Worm (Caenorhabditis elegans) whole organism, mixed stage, embryonic: Measurements from ENCODE around the gene cdc-42.
A peak's percentile ranks its signal among the peaks of the same experiment; 100 is the strongest.

ENCODE experiments used
- M03D4.4 ChIP-seq: sonication (generic microtip); optimal IDR thresholded peaks from 2 replicates; lab custom pipeline; 2017; ENCODE audit warnings: mild to moderate bottlenecking, missing genetic modification characterization, missing compliant biosample characterization
- bed-3 ChIP-seq: fragments of 200-800 bp; sonication (Bioruptor generic); optimal IDR thresholded peaks from 3 replicates; lab custom pipeline; 2018; ENCODE audit warnings: mild to moderate bottlenecking, missing genetic modification characterization, moderate library complexity, missing compliant biosample characterization
- blmp-1 ChIP-seq: fragments of 150-350 bp; optimal IDR thresholded peaks from 2 replicates; lab custom pipeline; 2014; ENCODE audit warnings: missing biosample characterization, missing genetic modification characterization
- ceh-43 ChIP-seq: fragments of 200-800 bp; sonication (Bioruptor generic); optimal IDR thresholded peaks from 2 replicates; lab custom pipeline; 2018; ENCODE audit warnings: mild to moderate bottlenecking, missing genetic modification characterization, moderate library complexity, missing compliant biosample characterization
- ceh-83 ChIP-seq: fragments of 200-800 bp; sonication (Bioruptor generic); optimal IDR thresholded peaks from 2 replicates; lab custom pipeline; 2018; ENCODE audit warnings: mild to moderate bottlenecking, missing genetic modification characterization, missing compliant biosample characterization
- cnd-1 ChIP-seq: fragments of 200-800 bp; sonication (Bioruptor generic); optimal IDR thresholded peaks from 2 replicates; lab custom pipeline; 2018; ENCODE audit warnings: mild to moderate bottlenecking, missing genetic modification characterization, missing compliant biosample characterization
- drap-1 ChIP-seq: fragments of 200-800 bp; sonication (Bioruptor generic); optimal IDR thresholded peaks from 3 replicates; lab custom pipeline; 2018; ENCODE audit warnings: mild to moderate bottlenecking, missing genetic modification characterization, missing compliant biosample characterization
- elt-1 ChIP-seq: sonication (generic microtip); optimal IDR thresholded peaks from 2 replicates; lab custom pipeline; 2017; ENCODE audit warnings: missing genetic modification characterization, mild to moderate bottlenecking, missing compliant biosample characterization, antibody characterized with exemption, moderate library complexity, borderline replicate concordance; ENCODE audit not compliant: insufficient read depth
- elt-3 ChIP-seq: fragments of 150-350 bp; optimal IDR thresholded peaks from 2 replicates; lab custom pipeline; 2014; ENCODE audit warnings: missing biosample characterization, missing genetic modification characterization
- flh-1 ChIP-seq: fragments of 200-800 bp; sonication (Bioruptor generic); optimal IDR thresholded peaks from 2 replicates; lab custom pipeline; 2018; ENCODE audit warnings: mild to moderate bottlenecking, missing genetic modification characterization, moderate library complexity, missing compliant biosample characterization
- hlh-1 ChIP-seq: fragments of 150-350 bp; optimal IDR thresholded peaks from 2 replicates; lab custom pipeline; 2014; ENCODE audit warnings: missing biosample characterization, missing genetic modification reagents, missing genetic modification characterization
- lin-13 ChIP-seq: fragments of 150-350 bp; optimal IDR thresholded peaks from 2 replicates; lab custom pipeline; 2014; ENCODE audit warnings: missing biosample characterization, missing genetic modification characterization
- lin-32 ChIP-seq: fragments of 200-800 bp; sonication (Bioruptor generic); optimal IDR thresholded peaks from 2 replicates; lab custom pipeline; 2018; ENCODE audit warnings: mild to moderate bottlenecking, missing genetic modification characterization, missing compliant biosample characterization
- lsy-2 ChIP-seq: fragments of 150-350 bp; optimal IDR thresholded peaks from 2 replicates; lab custom pipeline; 2014; ENCODE audit warnings: missing biosample characterization, missing genetic modification characterization
- mab-5 ChIP-seq: fragments of 150-350 bp; optimal IDR thresholded peaks from 2 replicates; lab custom pipeline; 2014; ENCODE audit warnings: missing biosample characterization, missing genetic modification characterization
- mep-1 ChIP-seq: fragments of 150-350 bp; optimal IDR thresholded peaks from 2 replicates; lab custom pipeline; 2017; ENCODE audit warnings: missing biosample characterization, missing genetic modification reagents, missing genetic modification characterization, inconsistent platforms
- mls-2 ChIP-seq: sonication (generic microtip); optimal IDR thresholded peaks from 2 replicates; lab custom pipeline; 2016; ENCODE audit warnings: mild to moderate bottlenecking, missing genetic modification characterization, moderate library complexity, missing compliant biosample characterization
- nhr-12 ChIP-seq: fragments of 150-350 bp; optimal IDR thresholded peaks from 2 replicates; lab custom pipeline; 2014; ENCODE audit warnings: missing biosample characterization, missing genetic modification characterization
- nhr-2 ChIP-seq: fragments of 150-350 bp; optimal IDR thresholded peaks from 2 replicates; lab custom pipeline; 2014; ENCODE audit warnings: missing biosample characterization, missing genetic modification characterization
- nhr-237 ChIP-seq: fragments of 150-350 bp; optimal IDR thresholded peaks from 2 replicates; lab custom pipeline; 2014; ENCODE audit warnings: missing biosample characterization, missing genetic modification characterization
- nhr-28 ChIP-seq: fragments of 150-350 bp; optimal IDR thresholded peaks from 2 replicates; lab custom pipeline; 2014; ENCODE audit warnings: missing biosample characterization, missing genetic modification characterization
- pha-4 ChIP-seq: fragments of 150-350 bp; optimal IDR thresholded peaks from 2 replicates; lab custom pipeline; 2018; ENCODE audit warnings: missing biosample characterization, missing genetic modification reagents, missing genetic modification characterization
- sem-2 ChIP-seq: fragments of 200-800 bp; sonication (Bioruptor generic); optimal IDR thresholded peaks from 2 replicates; lab custom pipeline; 2018; ENCODE audit warnings: mild to moderate bottlenecking, missing genetic modification characterization, missing compliant biosample characterization
- sptf-1 ChIP-seq: sonication (generic microtip); optimal IDR thresholded peaks from 2 replicates; lab custom pipeline; 2017; ENCODE audit warnings: mild to moderate bottlenecking, missing genetic modification characterization, moderate library complexity, missing compliant biosample characterization
- tbx-8 ChIP-seq: fragments of 200-800 bp; sonication (Bioruptor generic); optimal IDR thresholded peaks from 2 replicates; lab custom pipeline; 2018; ENCODE audit warnings: mild to moderate bottlenecking, missing genetic modification characterization, moderate library complexity, missing compliant biosample characterization
- unc-120 ChIP-seq: sonication (generic microtip); optimal IDR thresholded peaks from 2 replicates; lab custom pipeline; 2017; ENCODE audit warnings: missing genetic modification characterization, missing compliant biosample characterization; ENCODE audit not compliant: poor library complexity, severe bottlenecking
- unc-39 ChIP-seq: fragments of 150-350 bp; optimal IDR thresholded peaks from 2 replicates; lab custom pipeline; 2014; ENCODE audit warnings: missing biosample characterization, missing genetic modification characterization
- unc-62 ChIP-seq: fragments of 150-350 bp; optimal IDR thresholded peaks from 2 replicates; lab custom pipeline; 2014; ENCODE audit warnings: missing biosample characterization, missing genetic modification reagents, missing genetic modification characterization
- ztf-11 ChIP-seq: fragments of 150-350 bp; optimal IDR thresholded peaks from 2 replicates; lab custom pipeline; 2014; ENCODE audit warnings: missing biosample characterization, missing genetic modification characterization

Gene cdc-42

ce11 chrII:7598702-7599314 lies 17.4 kb upstream of the cdc-42 start, which contains the start of gene pgam-5:
TSS of gene pgam-5 (minus strand) at chrII:7598752.
- TF ChIP-seq unc-120 (no peak), hlh-1 (tag; lab: Kevin White, UChicago) (no peak), unc-39 (tag; lab: Kevin White, UChicago) (no peak), elt-3 (tag; lab: Kevin White, UChicago) (no peak), nhr-12 (tag; lab: Kevin White, UChicago) (no peak), bed-3 (GFP tag; lab: Kevin White, UChicago) (no peak), lsy-2 (tag; lab: Kevin White, UChicago) (no peak), ceh-83 (GFP tag; lab: Kevin White, UChicago) (no peak), sptf-1 (no peak), tbx-8 (no peak), drap-1 (no peak), lin-13 (tag; lab: Kevin White, UChicago) (no peak)
- TF ChIP-seq, all 35 proteins: peak for 0

- no peak for TF ChIP-seq M03D4.4 (tag; lab: Kevin White, UChicago)
- TF ChIP-seq bed-3 (GFP tag; lab: Kevin White, UChicago): no peak
- no peak for TF ChIP-seq lin-32 (GFP tag; lab: Kevin White, UChicago)
- TF ChIP-seq nhr-28 (tag; lab: Kevin White, UChicago): no peak
- no peak for TF ChIP-seq pha-4
- no peak for TF ChIP-seq sptf-1
- no peak for TF ChIP-seq ztf-11
- TF ChIP-seq lsy-2 (tag; lab: Kevin White, UChicago): no peak
- no peak for TF ChIP-seq nhr-12 (tag; lab: Kevin White, UChicago)
- TF ChIP-seq mls-2 (tag; lab: Kevin White, UChicago): no peak
- no peak for TF ChIP-seq hlh-1 (tag; lab: Kevin White, UChicago)
- no peak for TF ChIP-seq drap-1
- no peak for TF ChIP-seq mep-1 (tag; lab: Kevin White, UChicago)
- TF ChIP-seq elt-3 (tag; lab: Kevin White, UChicago): no peak
- no peak for TF ChIP-seq lin-13 (tag; lab: Kevin White, UChicago)
- TF ChIP-seq ceh-43 (GFP tag; lab: Kevin White, UChicago): no peak
- no peak for TF ChIP-seq flh-1 (GFP tag; lab: Kevin White, UChicago)
Measured at ce11 chrII:7599357-7599756, 16.9 kb upstream of the cdc-42 start, which contains the start of gene npp-21. TSS of gene npp-21 (plus strand) at chrII:7599657.

DNA sequence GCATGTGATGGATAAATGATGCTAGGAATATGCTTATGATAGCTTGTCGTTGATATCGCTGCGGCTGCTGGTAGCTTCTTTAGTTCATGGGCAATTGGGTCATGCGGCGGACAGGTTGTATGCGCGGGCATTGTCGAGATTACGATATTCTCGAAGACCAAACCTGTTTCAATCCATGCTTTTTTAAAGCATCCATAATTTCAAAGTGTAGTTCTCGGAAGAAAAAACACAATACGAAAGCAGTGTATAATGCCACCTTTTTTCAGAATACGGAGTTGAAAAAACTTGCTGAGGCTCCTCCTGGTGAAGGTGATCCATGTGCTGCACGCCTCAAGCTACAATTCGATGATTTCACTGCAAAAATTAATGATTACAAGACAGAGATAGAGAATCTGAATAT lies 10.9 kb upstream of the cdc-42 start, which contains the start of gene osm-8:
osm-8 (minus strand) TSS at position 101 of the 400 bp plus-strand sequence.
- TF ChIP-seq elt-1 (tag; lab: Kevin White, UChicago): no peak
- no peak for TF ChIP-seq unc-39 (tag; lab: Kevin White, UChicago)
- no peak for TF ChIP-seq unc-120
- no peak for TF ChIP-seq bed-3 (GFP tag; lab: Kevin White, UChicago)
- no peak for TF ChIP-seq tbx-8
- TF ChIP-seq nhr-12 (tag; lab: Kevin White, UChicago): no peak
- no peak for TF ChIP-seq ceh-83 (GFP tag; lab: Kevin White, UChicago)
- TF ChIP-seq nhr-2 (tag; lab: Kevin White, UChicago): no peak
- TF ChIP-seq nhr-237: no peak
- no peak for TF ChIP-seq sem-2 (GFP tag; lab: Kevin White, UChicago)
- no peak for TF ChIP-seq nhr-28 (tag; lab: Kevin White, UChicago)
- TF ChIP-seq mab-5 (tag; lab: Kevin White, UChicago): no peak
- TF ChIP-seq, all 35 proteins: peak for 0

- no peak for TF ChIP-seq cnd-1 (tag; lab: Kevin White, UChicago)
- TF ChIP-seq nhr-237: no peak
- no peak for TF ChIP-seq tbx-8
- no peak for TF ChIP-seq unc-62 (GFP tag; lab: Kevin White, UChicago)
- TF ChIP-seq nhr-2 (tag; lab: Kevin White, UChicago): no peak
- no peak for TF ChIP-seq pha-4
- TF ChIP-seq sem-2 (GFP tag; lab: Kevin White, UChicago): no peak
- no peak for TF ChIP-seq blmp-1 (tag; lab: Kevin White, UChicago)
Measured at ce11 chrII:7607953-7608352, 8.3 kb upstream of the cdc-42 start, which contains the start of gene lips-17. TSS of gene lips-17 (plus strand) at chrII:7608253.

DNA sequence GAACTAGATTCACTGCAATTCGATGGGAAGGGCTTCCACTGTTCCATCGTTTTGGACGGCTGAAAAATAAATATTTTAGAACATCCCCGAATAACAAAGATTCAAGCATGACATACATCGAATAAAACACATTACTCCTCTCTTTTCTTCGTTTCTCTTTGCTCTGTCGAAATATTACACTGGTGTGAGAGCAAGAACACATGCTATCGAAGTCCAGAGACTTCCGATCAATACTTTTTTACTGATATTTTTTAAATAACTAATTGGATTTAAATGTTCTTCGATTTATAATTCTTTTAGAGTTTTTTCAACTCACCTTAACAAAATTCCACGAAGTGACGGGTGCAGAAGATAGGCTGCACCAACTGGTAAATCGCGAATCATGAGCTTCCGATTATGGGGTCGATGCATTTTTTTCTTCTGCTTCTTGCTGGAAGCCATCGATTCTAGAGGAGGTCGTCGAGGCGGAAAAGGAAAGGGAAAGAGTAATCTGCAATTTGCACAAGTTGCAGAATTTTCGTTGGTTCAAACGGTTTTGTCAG lies 2.9 kb upstream of the cdc-42 start, which contains the start of the genes oig-4 and R07G3.7:
oig-4 (plus strand) TSS at position 301 of the 542 bp plus-strand sequence.
R07G3.7 (minus strand) TSS at position 492 of the 542 bp plus-strand sequence.
- TF ChIP-seq hlh-1 (tag; lab: Kevin White, UChicago) (peak; percentile 29), flh-1 (GFP tag; lab: Kevin White, UChicago) (no peak)
